Worm (Caenorhabditis elegans) whole organism, young adult: ENCODE measurements around the gene K10G4.5.
A peak's percentile ranks its signal among the peaks of the same experiment; 100 is the strongest.

Source experiments
- B0019.2 ChIP-seq: fragments of 200-800 bp; sonication (Bioruptor generic); conservative IDR thresholded peaks from 2 replicates; pipeline ENCODE4 v1.3.6; 2022; ENCODE audit warnings: missing genetic modification reagents, missing genetic modification characterization, missing compliant biosample characterization
- B0261.1 ChIP-seq: sonication (generic microtip); optimal IDR thresholded peaks from 2 replicates; lab custom pipeline; 2016; ENCODE audit warnings: mild to moderate bottlenecking, missing genetic modification characterization, moderate library complexity, missing compliant biosample characterization
- F55B11.4 ChIP-seq: sonication (generic microtip); optimal IDR thresholded peaks from 2 replicates; lab custom pipeline; 2016; ENCODE audit warnings: missing compliant biosample characterization, missing genetic modification characterization, borderline replicate concordance; ENCODE audit not compliant: insufficient read depth
- F57A8.1 ChIP-seq: fragments of 200-800 bp; sonication (Bioruptor generic); optimal IDR thresholded peaks from 2 replicates; lab custom pipeline; 2018; ENCODE audit warnings: mild to moderate bottlenecking, missing genetic modification characterization, moderate library complexity, missing compliant biosample characterization
- attf-3 ChIP-seq: fragments of 200-800 bp; sonication (Bioruptor generic); conservative IDR thresholded peaks from 2 replicates; pipeline ENCODE4 v1.3.6; 2022; ENCODE audit warnings: missing genetic modification reagents, missing genetic modification characterization, missing compliant biosample characterization
- attf-6 ChIP-seq: fragments of 200-800 bp; sonication (Bioruptor generic); IDR thresholded peaks from 2 replicates; pipeline ENCODE4 v1.3.6; 2022; ENCODE audit warnings: missing genetic modification reagents, missing genetic modification characterization, missing compliant biosample characterization
- bed-2 ChIP-seq: fragments of 200-800 bp; sonication (Bioruptor generic); IDR thresholded peaks from 2 replicates; pipeline ENCODE4 v1.3.6; 2022; ENCODE audit warnings: missing genetic modification reagents, missing genetic modification characterization, missing compliant biosample characterization
- ceh-58 ChIP-seq: fragments of 200-800 bp; sonication (Bioruptor generic); IDR thresholded peaks from 2 replicates; pipeline ENCODE4 v1.3.6; 2022; ENCODE audit warnings: missing genetic modification characterization, missing compliant biosample characterization
- die-1 ChIP-seq: sonication (generic microtip); optimal IDR thresholded peaks from 2 replicates; lab custom pipeline; 2016; ENCODE audit warnings: missing genotype, mild to moderate bottlenecking, missing genetic modification characterization, missing compliant biosample characterization
- dox-1 ChIP-seq: fragments of 200-800 bp; sonication (Bioruptor generic); IDR thresholded peaks from 2 replicates; pipeline ENCODE4 v1.3.6; 2022; ENCODE audit warnings: missing genetic modification reagents, missing genetic modification characterization, missing compliant biosample characterization
- dpl-1 ChIP-seq: fragments of 150-350 bp; optimal IDR thresholded peaks from 2 replicates; lab custom pipeline; 2014; ENCODE audit warnings: missing biosample characterization, missing genetic modification reagents, missing genetic modification characterization
- efl-1 ChIP-seq: fragments of 150-350 bp; optimal IDR thresholded peaks from 2 replicates; lab custom pipeline; 2014; ENCODE audit warnings: missing biosample characterization, missing genetic modification reagents, missing genetic modification characterization
- egrh-3 ChIP-seq: fragments of 200-800 bp; sonication (Bioruptor generic); IDR thresholded peaks from 2 replicates; pipeline ENCODE4 v1.3.6; 2022; ENCODE audit warnings: missing genetic modification reagents, missing genetic modification characterization, missing compliant biosample characterization
- hmg-1.2 ChIP-seq: fragments of 200-800 bp; sonication (Bioruptor generic); IDR thresholded peaks from 2 replicates; pipeline ENCODE4 v1.3.6; 2022; ENCODE audit warnings: missing genetic modification reagents, missing genetic modification characterization, missing compliant biosample characterization
- let-526 ChIP-seq: fragments of 200-800 bp; sonication (Bioruptor generic); IDR thresholded peaks from 2 replicates; pipeline ENCODE4 v1.3.6; 2022; ENCODE audit warnings: missing genetic modification reagents, missing genetic modification characterization, missing compliant biosample characterization
- lin-35 ChIP-seq, 3 experiments: fragments of 150-350 bp in 2 of 3; sonication (generic microtip) in 1 of 3; optimal IDR thresholded peaks; 2 replicates each; lab custom pipeline; 2014 to 2018; ENCODE audit warnings: missing biosample characterization in 3 of 3, missing genetic modification characterization in 3 of 3, missing genetic modification reagents in 3 of 3
- mcd-1 ChIP-seq: fragments of 200-800 bp; sonication (Bioruptor generic); IDR thresholded peaks from 2 replicates; pipeline ENCODE4 v1.3.6; 2022; ENCODE audit warnings: missing genetic modification reagents, missing genetic modification characterization, missing compliant biosample characterization
- mel-28 ChIP-seq: sonication (generic microtip); optimal IDR thresholded peaks from 2 replicates; lab custom pipeline; 2016; ENCODE audit warnings: borderline replicate concordance, mild to moderate bottlenecking, missing genetic modification characterization, missing compliant biosample characterization
- mxl-1 ChIP-seq: sonication (generic microtip); optimal IDR thresholded peaks from 2 replicates; lab custom pipeline; 2016; ENCODE audit warnings: missing genetic modification characterization, missing compliant biosample characterization
- nfyb-1 ChIP-seq: fragments of 200-800 bp; sonication (Bioruptor generic); IDR thresholded peaks from 2 replicates; pipeline ENCODE4 v1.3.6; 2022; ENCODE audit warnings: missing genetic modification reagents, missing genetic modification characterization, missing compliant biosample characterization
- nhr-120 ChIP-seq: fragments of 200-800 bp; sonication (Bioruptor generic); IDR thresholded peaks from 2 replicates; pipeline ENCODE4 v1.3.6; 2022; ENCODE audit warnings: missing genetic modification characterization, missing compliant biosample characterization
- nhr-80 ChIP-seq: sonication (generic microtip); optimal IDR thresholded peaks from 2 replicates; lab custom pipeline; 2016; ENCODE audit warnings: missing genetic modification characterization, missing compliant biosample characterization
- rec-8 ChIP-seq, 2 experiments: sonication (generic microtip); optimal IDR thresholded peaks; 2 replicates each; lab custom pipeline; 2016; ENCODE audit warnings: mild to moderate bottlenecking in 2 of 2, missing genetic modification characterization in 2 of 2, missing genetic modification reagents in 2 of 2, missing genotype in 2 of 2, missing biosample characterization in 1 of 2, missing compliant biosample characterization in 1 of 2, moderate library complexity in 1 of 2
- repo-1 ChIP-seq: sonication (generic microtip); optimal IDR thresholded peaks from 2 replicates; lab custom pipeline; 2017; ENCODE audit warnings: mild to moderate bottlenecking, missing genetic modification characterization, missing compliant biosample characterization
- rpc-1 ChIP-seq, 2 experiments: fragments of 150-350 bp in 1 of 2; sonication (generic microtip) in 1 of 2; optimal IDR thresholded peaks; 2 replicates each; lab custom pipeline; 2014 to 2018; ENCODE audit warnings: missing biosample characterization in 1 of 2, missing genetic modification characterization in 1 of 2, missing genetic modification reagents in 1 of 2, missing genotype in 1 of 2
- sdz-38 ChIP-seq: sonication (generic microtip); optimal IDR thresholded peaks from 2 replicates; lab custom pipeline; 2016; ENCODE audit warnings: missing genotype, missing genetic modification characterization, missing compliant biosample characterization
- sea-2 ChIP-seq: fragments of 200-800 bp; sonication (Bioruptor generic); IDR thresholded peaks from 2 replicates; pipeline ENCODE4 v1.3.6; 2022; ENCODE audit warnings: missing genetic modification characterization, missing compliant biosample characterization
- snpc-4 ChIP-seq, 5 experiments: fragments of 150-350 bp in 1 of 5; sonication (generic microtip) in 4 of 5; optimal IDR thresholded peaks; 2 replicates each; lab custom pipeline; 2014 to 2018; ENCODE audit warnings: missing genetic modification characterization in 5 of 5, missing biosample characterization in 3 of 5, antibody characterized with exemption in 2 of 5, mild to moderate bottlenecking in 2 of 5, missing compliant biosample characterization in 2 of 5, missing genotype in 2 of 5, moderate library complexity in 2 of 5, missing genetic modification reagents in 1 of 5
- sptf-2 ChIP-seq: fragments of 200-800 bp; sonication (Bioruptor generic); optimal IDR thresholded peaks from 2 replicates; lab custom pipeline; 2018; ENCODE audit warnings: mild to moderate bottlenecking, missing genetic modification characterization, missing compliant biosample characterization
- tbp1 ChIP-seq: fragments of 200-800 bp; sonication (Bioruptor generic); optimal IDR thresholded peaks from 2 replicates; lab custom pipeline; 2018; ENCODE audit warnings: mild to moderate bottlenecking, missing genetic modification characterization, missing compliant biosample characterization
- tbx-9 ChIP-seq: sonication (generic microtip); optimal IDR thresholded peaks from 2 replicates; lab custom pipeline; 2016; ENCODE audit warnings: borderline replicate concordance, missing genetic modification characterization, inconsistent platforms, missing compliant biosample characterization
- xnd-1 ChIP-seq: sonication (generic microtip); optimal IDR thresholded peaks from 2 replicates; lab custom pipeline; 2016; ENCODE audit warnings: missing genotype, missing genetic modification reagents, missing genetic modification characterization, missing compliant biosample characterization
- ztf-22 ChIP-seq: fragments of 200-800 bp; sonication (Bioruptor generic); optimal IDR thresholded peaks from 2 replicates; lab custom pipeline; 2018; ENCODE audit warnings: mild to moderate bottlenecking, missing genetic modification characterization, moderate library complexity, missing compliant biosample characterization
- ztf-26 ChIP-seq: sonication (generic microtip); optimal IDR thresholded peaks from 2 replicates; lab custom pipeline; 2017; ENCODE audit warnings: missing genetic modification characterization, missing compliant biosample characterization
- ztf-28 ChIP-seq: fragments of 200-800 bp; sonication (Bioruptor generic); IDR thresholded peaks from 2 replicates; pipeline ENCODE4 v1.3.6; 2022; ENCODE audit warnings: missing genetic modification reagents, missing genetic modification characterization, missing compliant biosample characterization

The K10G4.5 gene

DNA sequence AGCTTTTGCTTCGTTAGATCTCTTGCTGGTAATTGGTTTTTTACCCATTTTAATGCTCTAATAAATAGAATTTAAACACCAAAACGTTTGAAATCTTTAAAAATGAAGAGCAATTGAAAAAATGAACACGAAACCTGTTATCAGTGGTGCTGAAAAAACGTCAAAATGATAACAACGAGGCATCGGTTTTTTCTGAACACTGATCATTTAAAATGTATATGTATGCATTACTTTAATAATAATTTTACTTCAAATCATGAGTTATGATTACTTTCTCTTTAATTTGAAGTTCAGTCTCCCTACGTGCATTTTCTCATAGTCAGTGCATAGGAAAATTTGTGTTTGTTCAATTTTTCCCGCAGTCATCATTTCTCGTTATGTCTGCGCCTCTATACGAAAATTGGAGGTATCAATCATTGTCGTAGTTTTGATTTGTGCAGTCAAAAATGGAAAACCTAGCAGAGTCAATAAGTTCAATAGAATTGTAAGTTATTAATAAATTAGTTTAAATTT is 21.2 kb upstream of the K10G4.5 start, which contains the start of gene F31E9.3:
TSS of gene F31E9.3 (plus strand) at position 194 of the 513 bp plus-strand sequence.
- TF ChIP-seq snpc-4 (GFP tag; optimal IDR thresholded peaks at IDR 0.05; lab: Kevin White, UChicago) (no peak), snpc-4 (tag; optimal IDR thresholded peaks at IDR 0.05; lab: Kevin White, UChicago) (no peak), nhr-80 (peak; percentile 48)

ce11 chrV:17317786-17318185 is 16.5 kb upstream of the K10G4.5 start, which contains the start of gene srz-58:
srz-58 (plus strand) TSS chrV:17318147.
- TF ChIP-seq egrh-3 = no peak
- peak; percentile 3 for TF ChIP-seq die-1
- TF ChIP-seq B0261.1 = peak; percentile 74
- TF ChIP-seq hmg-1.2 (GFP tag; lab: Robert Waterston, UW) = peak; percentile 19; the same call in 1 of the 2 replicates
- peak; percentile 89 for TF ChIP-seq tbp1 (GFP tag; lab: Kevin White, UChicago)
- peak; percentile 69; the same call in 1 of the 2 replicates for TF ChIP-seq attf-6 (GFP tag; lab: Robert Waterston, UW)
- peak; percentile 4 for TF ChIP-seq snpc-4 (GFP tag; optimal IDR thresholded peaks at IDR 0.05; lab: Kevin White, UChicago)
- TF ChIP-seq snpc-4 (tag; optimal IDR thresholded peaks at IDR 0.05; lab: Kevin White, UChicago) = peak in 2 of 4 experiments; percentile 17 to 68
- no peak for TF ChIP-seq nhr-120 (GFP tag; lab: Robert Waterston, UW)
- TF ChIP-seq efl-1 = no peak
- TF ChIP-seq nfyb-1 (GFP tag; lab: Robert Waterston, UW) = 0 out of 2 replicates have a peak, but pooled peaks have one; percentile 43
- TF ChIP-seq dox-1 (GFP tag; lab: Robert Waterston, UW) = 0 out of 2 replicates have a peak, but pooled peaks have one; percentile 20
- TF ChIP-seq rpc-1 (optimal IDR thresholded peaks at IDR 0.05; lab: Kevin White, UChicago) = peak; percentile 53
- TF ChIP-seq rpc-1 (tag; optimal IDR thresholded peaks at IDR 0.05; lab: Kevin White, UChicago) = peak; percentile 74
- TF ChIP-seq let-526 (GFP tag; lab: Robert Waterston, UW) = no peak
- TF ChIP-seq mel-28 (tag; lab: Kevin White, UChicago) = no peak
- TF ChIP-seq ztf-22 (GFP tag; lab: Kevin White, UChicago) = no peak
- TF ChIP-seq mcd-1 (GFP tag; lab: Robert Waterston, UW) = peak; percentile 39; the same call in 1 of the 2 replicates

ce11 chrV:17317297-17317696 is 16.0 kb upstream of the K10G4.5 start:
- TF ChIP-seq B0019.2 = no peak
- TF ChIP-seq ztf-26 (tag; lab: Kevin White, UChicago) = no peak
- no peak for TF ChIP-seq F57A8.1 (GFP tag; lab: Kevin White, UChicago)
- no peak for TF ChIP-seq bed-2 (GFP tag; lab: Robert Waterston, UW)
- 0 out of 2 replicates have a peak, but pooled peaks have one; percentile 56 for TF ChIP-seq sea-2 (GFP tag; lab: Robert Waterston, UW)

- TF ChIP-seq hmg-1.2 (GFP tag; lab: Robert Waterston, UW) (peak; percentile 81), rec-8 (tag; optimal IDR thresholded peaks at IDR 0.05; lab: Kevin White, UChicago) (no peak), sptf-2 (GFP tag; lab: Kevin White, UChicago) (no peak), snpc-4 (GFP tag; optimal IDR thresholded peaks at IDR 0.05; lab: Kevin White, UChicago) (no peak), snpc-4 (tag; optimal IDR thresholded peaks at IDR 0.05; lab: Kevin White, UChicago) (peak in 1 of 4 experiments; percentile 17), xnd-1 (no peak), dox-1 (GFP tag; lab: Robert Waterston, UW) (no peak), repo-1 (no peak), mxl-1 (tag; lab: Kevin White, UChicago) (no peak), F55B11.4 (tag; lab: Kevin White, UChicago) (no peak), dpl-1 (GFP tag; lab: Kevin White, UChicago) (no peak), lin-35 (GFP tag; optimal IDR thresholded peaks at IDR 0.05; lab: Kevin White, UChicago) (no peak), let-526 (GFP tag; lab: Robert Waterston, UW) (no peak), ceh-58 (no peak), ztf-28 (GFP tag; lab: Robert Waterston, UW) (no peak), sdz-38 (tag; lab: Kevin White, UChicago) (no peak), tbx-9 (tag; lab: Kevin White, UChicago) (no peak), attf-3 (GFP tag; lab: Robert Waterston, UW) (no peak)
These were observed 13.8 kb upstream of the K10G4.5 start, which contains the start of gene F31E9.6 for ce11 chrV:17315063-17315462. F31E9.6 (minus strand) TSS chrV:17315153.
